Fruit fly (Drosophila melanogaster) whole organism, embryonic: ENCODE results near the gene CG7519.

Source experiments
- B-H1 ChIP-seq: fragments of 200-800 bp; sonication (Bioruptor generic); IDR thresholded peaks from 3 replicates; pipeline ENCODE4 v1.3.6; 2022; ENCODE audit warnings: missing biosample characterization, missing genetic modification characterization
- BEAF-32 ChIP-seq: fragments of 200-800 bp; sonication (Bioruptor generic); optimal IDR thresholded peaks from 3 replicates; lab custom pipeline; 2017; ENCODE audit warnings: missing biosample characterization, missing genetic modification characterization, mild to moderate bottlenecking, moderate library complexity, missing genetic modification reagents
- Bgb ChIP-seq: fragments of 200-800 bp; sonication (Bioruptor generic); IDR thresholded peaks from 2 replicates; pipeline ENCODE4 v1.3.6; 2022; ENCODE audit warnings: missing biosample characterization, missing genetic modification characterization; ENCODE audit not compliant: partially characterized antibody
- CG10565 ChIP-seq: fragments of 200-800 bp; sonication (Bioruptor generic); optimal IDR thresholded peaks from 3 replicates; lab custom pipeline; 2016; ENCODE audit warnings: missing biosample characterization, mild to moderate bottlenecking, missing genetic modification characterization
- CG12071 ChIP-seq: fragments of 200-800 bp; sonication (Bioruptor generic); optimal IDR thresholded peaks from 3 replicates; lab custom pipeline; 2018; ENCODE audit warnings: missing biosample characterization, mild to moderate bottlenecking, missing genetic modification characterization
- CG14860 ChIP-seq: fragments of 200-800 bp; sonication (Bioruptor generic); IDR thresholded peaks from 3 replicates; pipeline ENCODE4 v1.3.6; 2022; ENCODE audit warnings: missing biosample characterization, missing genetic modification characterization; ENCODE audit not compliant: partially characterized antibody
- CG15479 ChIP-seq: fragments of 200-800 bp; sonication (Bioruptor generic); optimal IDR thresholded peaks from 3 replicates; lab custom pipeline; 2019; ENCODE audit warnings: missing biosample characterization, mild to moderate bottlenecking, missing genetic modification characterization, moderate library complexity
- CG17328 ChIP-seq: fragments of 200-800 bp; sonication (Bioruptor generic); IDR thresholded peaks from 2 replicates; pipeline ENCODE4 v1.3.6; 2022; ENCODE audit warnings: missing biosample characterization, missing genetic modification characterization
- CG17361 ChIP-seq: fragments of 200-800 bp; sonication (Bioruptor generic); IDR thresholded peaks from 3 replicates; pipeline ENCODE4 v1.3.6; 2022; ENCODE audit warnings: missing biosample characterization, missing genetic modification characterization
- CG17829 ChIP-seq: fragments of 200-800 bp; optimal IDR thresholded peaks from 2 replicates; lab custom pipeline; 2019; ENCODE audit warnings: missing biosample characterization, mild to moderate bottlenecking, missing genetic modification characterization, moderate library complexity
- CG18262 ChIP-seq: fragments of 200-800 bp; optimal IDR thresholded peaks from 3 replicates; lab custom pipeline; 2019; ENCODE audit warnings: missing biosample characterization, mild to moderate bottlenecking, missing genetic modification characterization, moderate library complexity
- CG1832 ChIP-seq: fragments of 200-800 bp; sonication (Bioruptor generic); optimal IDR thresholded peaks from 2 replicates; lab custom pipeline; 2017; ENCODE audit warnings: missing biosample characterization, mild to moderate bottlenecking, missing genetic modification characterization, inconsistent platforms
- CG2678 ChIP-seq: fragments of 200-800 bp; sonication (Bioruptor generic); optimal IDR thresholded peaks from 3 replicates; lab custom pipeline; 2019; ENCODE audit warnings: missing biosample characterization, mild to moderate bottlenecking, missing genetic modification characterization, moderate library complexity
- CG3407 ChIP-seq: fragments of 200-800 bp; sonication (Bioruptor generic); optimal IDR thresholded peaks from 2 replicates; lab custom pipeline; 2018; ENCODE audit warnings: missing biosample characterization, mild to moderate bottlenecking, missing genetic modification characterization
- CG4820 ChIP-seq: fragments of 200-800 bp; sonication (Bioruptor generic); optimal IDR thresholded peaks from 3 replicates; lab custom pipeline; 2016; ENCODE audit warnings: missing biosample characterization, missing genetic modification characterization
- CG8388 ChIP-seq: fragments of 200-800 bp; sonication (Bioruptor generic); optimal IDR thresholded peaks from 2 replicates; lab custom pipeline; 2019; ENCODE audit warnings: missing biosample characterization, mild to moderate bottlenecking, missing genetic modification characterization, moderate library complexity
- CoRest ChIP-seq: fragments of 200-800 bp; sonication (Bioruptor generic); optimal IDR thresholded peaks from 3 replicates; lab custom pipeline; 2018; ENCODE audit warnings: missing biosample characterization, mild to moderate bottlenecking, missing genetic modification characterization, moderate library complexity
- D ChIP-seq, 2 experiments: fragments of 200-800 bp in 1 of 2; fragments of >200 bp in 1 of 2; sonication (Bioruptor generic) in 1 of 2; optimal IDR thresholded peaks; 2 replicates in 1 of 2; 3 replicates in 1 of 2; lab custom pipeline; 2017; ENCODE audit warnings: mild to moderate bottlenecking in 1 of 2, missing biosample characterization in 1 of 2, missing genetic modification characterization in 1 of 2, missing genetic modification reagents in 1 of 2
- D19A ChIP-seq: fragments of 200-800 bp; optimal IDR thresholded peaks from 3 replicates; lab custom pipeline; 2019; ENCODE audit warnings: missing biosample characterization, mild to moderate bottlenecking, missing genetic modification characterization, moderate library complexity
- Dll ChIP-seq: fragments of 200-800 bp; sonication (Bioruptor generic); IDR thresholded peaks from 4 replicates; pipeline ENCODE4 v1.3.6; 2022; ENCODE audit warnings: missing biosample characterization, missing genetic modification characterization; ENCODE audit not compliant: partially characterized antibody
- Ets65A ChIP-seq: fragments of 200-800 bp; sonication (Bioruptor generic); peaks from one replicate; lab custom pipeline; 2016; ENCODE audit warnings: missing biosample characterization, missing genetic modification characterization
- Gsc ChIP-seq: fragments of 200-800 bp; sonication (Bioruptor generic); IDR thresholded peaks from 2 replicates; pipeline ENCODE4 v1.3.6; 2022; ENCODE audit warnings: missing biosample characterization, missing genetic modification characterization
- Hey ChIP-seq: fragments of 200-800 bp; sonication (Bioruptor generic); optimal IDR thresholded peaks from 3 replicates; lab custom pipeline; 2018; ENCODE audit warnings: missing biosample characterization, mild to moderate bottlenecking, missing genetic modification characterization
- Hmx ChIP-seq: fragments of 200-800 bp; sonication (Bioruptor generic); optimal IDR thresholded peaks from 2 replicates; lab custom pipeline; 2016; ENCODE audit warnings: missing biosample characterization, missing genetic modification characterization
- Hr39 ChIP-seq: fragments of >200 bp; optimal IDR thresholded peaks from 2 replicates; lab custom pipeline; 2017
- Ptx1 ChIP-seq: fragments of 200-800 bp; sonication (Bioruptor generic); IDR thresholded peaks from 2 replicates; pipeline ENCODE4 v1.3.6; 2022; ENCODE audit warnings: missing biosample characterization, missing genetic modification characterization
- Ravus ChIP-seq: fragments of 200-800 bp; sonication (Bioruptor generic); IDR thresholded peaks from 2 replicates; pipeline ENCODE4 v1.3.6; 2022; ENCODE audit warnings: missing biosample characterization, missing genetic modification characterization
- Six4 ChIP-seq: fragments of 200-800 bp; sonication (Bioruptor generic); optimal IDR thresholded peaks from 2 replicates; lab custom pipeline; 2016; ENCODE audit warnings: missing biosample characterization, missing genetic modification characterization
- TFAM ChIP-seq: fragments of 200-800 bp; sonication (Bioruptor generic); optimal IDR thresholded peaks from 2 replicates; lab custom pipeline; 2017; ENCODE audit warnings: missing biosample characterization, missing genetic modification characterization, inconsistent platforms
- YL-1 ChIP-seq: fragments of 200-800 bp; sonication (Bioruptor generic); optimal IDR thresholded peaks from 3 replicates; lab custom pipeline; 2017; ENCODE audit warnings: missing biosample characterization, mild to moderate bottlenecking, missing genetic modification characterization
- abd-A ChIP-seq: fragments of 200-800 bp; sonication (Bioruptor generic); optimal IDR thresholded peaks from 3 replicates; lab custom pipeline; 2019; ENCODE audit warnings: missing biosample characterization, mild to moderate bottlenecking, missing genetic modification characterization, moderate library complexity
- ac ChIP-seq: fragments of 200-800 bp; sonication (Bioruptor generic); optimal IDR thresholded peaks from 3 replicates; lab custom pipeline; 2017; ENCODE audit warnings: missing biosample characterization, mild to moderate bottlenecking, missing genetic modification characterization
- cg ChIP-seq: fragments of 200-800 bp; sonication (Bioruptor generic); optimal IDR thresholded peaks from 3 replicates; lab custom pipeline; 2019; ENCODE audit warnings: missing biosample characterization, mild to moderate bottlenecking, missing genetic modification characterization, moderate library complexity
- dimm ChIP-seq: fragments of 200-800 bp; sonication (Bioruptor generic); IDR thresholded peaks from 2 replicates; pipeline ENCODE4 v1.3.6; 2022; ENCODE audit warnings: missing biosample characterization, missing genetic modification characterization
- dm ChIP-seq: fragments of 200-800 bp; sonication (Bioruptor generic); optimal IDR thresholded peaks from 3 replicates; lab custom pipeline; 2016; ENCODE audit warnings: missing biosample characterization, missing genetic modification characterization
- dmrt11E ChIP-seq: fragments of 200-800 bp; sonication (Bioruptor generic); optimal IDR thresholded peaks from 3 replicates; lab custom pipeline; 2018; ENCODE audit warnings: missing biosample characterization, mild to moderate bottlenecking, missing genetic modification characterization, moderate library complexity
- dysf ChIP-seq: fragments of 200-800 bp; sonication (Bioruptor generic); IDR thresholded peaks from 3 replicates; pipeline ENCODE4 v1.3.6; 2022; ENCODE audit warnings: missing biosample characterization, missing genetic modification characterization
- ewg ChIP-seq: fragments of 200-800 bp; sonication (Bioruptor generic); optimal IDR thresholded peaks from 3 replicates; lab custom pipeline; 2017; ENCODE audit warnings: mild to moderate bottlenecking, missing biosample characterization, missing genetic modification reagents, missing genetic modification characterization
- lov ChIP-seq, 2 experiments: fragments of 200-800 bp in 1 of 2; fragments of >200 bp in 1 of 2; sonication (Bioruptor generic) in 1 of 2; IDR thresholded peaks in 1 of 2; optimal IDR thresholded peaks in 1 of 2; 2 replicates in 1 of 2; 3 replicates in 1 of 2; pipeline versions ENCODE4 v1.3.6 to Lab custom; 2017 to 2022; ENCODE audit warnings: missing biosample characterization in 1 of 2, missing genetic modification characterization in 1 of 2
- nmo ChIP-seq: fragments of 200-800 bp; sonication (Bioruptor generic); optimal IDR thresholded peaks from 2 replicates; lab custom pipeline; 2018; ENCODE audit warnings: missing biosample characterization, mild to moderate bottlenecking, missing genetic modification characterization, moderate library complexity
- sens ChIP-seq: fragments of 200-800 bp; sonication (Bioruptor generic); peaks from one replicate; lab custom pipeline; 2016; ENCODE audit warnings: missing biosample characterization, missing genetic modification characterization
- sima ChIP-seq: fragments of 200-800 bp; sonication (Bioruptor generic); optimal IDR thresholded peaks from 2 replicates; lab custom pipeline; 2016; ENCODE audit warnings: missing biosample characterization, missing genetic modification characterization
- sna ChIP-seq: fragments of 200-800 bp; sonication (Bioruptor generic); IDR thresholded peaks from 2 replicates; pipeline ENCODE4 v1.3.6; 2022; ENCODE audit warnings: missing biosample characterization, missing genetic modification characterization; ENCODE audit not compliant: partially characterized antibody
- so ChIP-seq: fragments of 200-800 bp; sonication (Bioruptor generic); IDR thresholded peaks from 3 replicates; pipeline ENCODE4 v1.3.6; 2022; ENCODE audit warnings: missing biosample characterization, missing genetic modification characterization
- unpg ChIP-seq: fragments of 200-800 bp; sonication (Bioruptor generic); optimal IDR thresholded peaks from 3 replicates; lab custom pipeline; 2018; ENCODE audit warnings: missing biosample characterization, mild to moderate bottlenecking, missing genetic modification characterization, moderate library complexity

CG7519 gene

DNA sequence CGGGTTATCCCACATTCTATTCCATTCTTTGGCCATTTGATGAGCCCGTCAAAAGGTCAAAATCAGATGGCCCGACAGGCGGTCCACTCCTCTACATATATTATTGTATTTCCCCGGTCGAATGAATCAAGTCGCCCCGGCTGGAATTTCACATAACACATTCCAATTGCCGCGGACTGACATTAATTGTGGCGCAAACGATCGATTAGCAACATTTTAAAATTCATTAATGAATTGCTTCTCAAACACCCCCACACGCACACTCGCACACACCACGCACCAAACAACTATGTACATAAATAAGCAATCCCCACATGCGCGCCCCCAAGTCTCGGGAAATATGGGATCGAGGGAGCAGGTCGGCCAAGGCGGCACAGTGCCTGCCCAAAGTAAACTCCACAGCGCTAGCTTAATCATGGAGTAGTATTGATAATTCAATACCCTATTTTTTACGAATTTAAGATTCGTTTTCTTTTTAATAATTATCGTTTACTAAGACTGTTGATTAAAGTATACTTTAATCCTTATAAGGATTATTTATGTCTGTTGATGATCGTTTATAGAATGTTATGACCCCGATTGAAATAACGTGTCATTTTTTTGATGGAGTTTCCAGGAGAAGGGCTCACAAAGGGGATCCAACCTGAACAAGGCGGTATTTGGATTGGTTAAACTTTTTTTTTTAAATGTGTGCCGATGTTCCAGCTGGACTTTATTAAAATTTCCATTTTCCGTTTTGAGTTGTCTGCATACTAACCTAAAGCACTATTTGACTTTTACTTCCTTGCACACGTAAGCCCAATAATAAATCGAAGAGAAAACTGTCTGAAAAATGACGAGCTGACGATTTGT is 27.4 kb upstream of the CG7519 start (continued):
- peak; percentile 2 for TF ChIP-seq dmrt11E (tag; lab: Kevin White, UChicago)
- peak; percentile 98 for TF ChIP-seq CG8388 (GFP tag; lab: Kevin White, UChicago)
- peak; percentile 42 for TF ChIP-seq Ets65A
- TF ChIP-seq CG18262 (tag; lab: Kevin White, UChicago): peak; percentile 64
- no peak for TF ChIP-seq TFAM (GFP tag; lab: Kevin White, UChicago)
- peak; percentile 8 for TF ChIP-seq cg (GFP tag; lab: Kevin White, UChicago)
- 0 out of 2 replicates have a peak, but pooled peaks have one; percentile 10 for TF ChIP-seq Ptx1 (GFP tag; lab: Robert Waterston, UW)
- peak; percentile 86 for TF ChIP-seq sens (GFP tag; lab: Kevin White, UChicago)
- TF ChIP-seq abd-A: peak; percentile 63
- peak; percentile 64 for TF ChIP-seq D19A
- peak; percentile 61; the same call in 1 of the 3 replicates for TF ChIP-seq CG17361 (GFP tag; lab: Robert Waterston, UW)

DNA sequence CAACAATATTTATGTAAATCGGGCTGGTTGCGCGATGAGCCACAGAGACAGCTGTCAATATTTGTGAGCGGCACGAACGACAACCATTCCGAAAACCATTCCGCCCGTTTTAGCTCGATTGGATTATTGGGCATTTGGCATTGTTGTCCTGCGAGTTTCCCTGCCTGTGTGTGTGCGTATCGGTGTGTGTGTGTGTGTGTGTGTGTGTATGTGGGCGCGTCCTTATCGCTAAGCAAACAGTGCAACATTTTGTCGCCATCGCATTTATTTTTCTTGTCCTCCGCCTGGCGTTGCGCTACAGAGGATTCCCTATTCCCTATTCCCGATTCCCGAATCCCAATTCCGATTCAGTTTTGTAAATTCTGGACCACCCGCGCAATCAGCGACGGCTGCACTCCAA is 21.0 kb upstream of the CG7519 start:
- TF ChIP-seq CG14860 (GFP tag; lab: Robert Waterston, UW) (0 out of 3 replicates have a peak, but pooled peaks have one; percentile 19), CG10565 (GFP tag; lab: Kevin White, UChicago) (no peak), dm (GFP tag; lab: Kevin White, UChicago) (no peak), cg (GFP tag; lab: Kevin White, UChicago) (peak; percentile 36), Gsc (GFP tag; lab: Robert Waterston, UW) (no peak), Six4 (no peak), BEAF-32 (no peak), CG12071 (no peak), lov (optimal IDR thresholded peaks at IDR 0.05; lab: Kevin White, UChicago) (no peak), lov (GFP tag; IDR thresholded peaks at IDR 0.05; lab: Robert Waterston, UW) (no peak), CG15479 (peak; percentile 82), D (optimal IDR thresholded peaks at IDR 0.05; lab: Kevin White, UChicago) (peak; percentile 62), D (GFP tag; optimal IDR thresholded peaks at IDR 0.05; lab: Kevin White, UChicago) (no peak)

DNA sequence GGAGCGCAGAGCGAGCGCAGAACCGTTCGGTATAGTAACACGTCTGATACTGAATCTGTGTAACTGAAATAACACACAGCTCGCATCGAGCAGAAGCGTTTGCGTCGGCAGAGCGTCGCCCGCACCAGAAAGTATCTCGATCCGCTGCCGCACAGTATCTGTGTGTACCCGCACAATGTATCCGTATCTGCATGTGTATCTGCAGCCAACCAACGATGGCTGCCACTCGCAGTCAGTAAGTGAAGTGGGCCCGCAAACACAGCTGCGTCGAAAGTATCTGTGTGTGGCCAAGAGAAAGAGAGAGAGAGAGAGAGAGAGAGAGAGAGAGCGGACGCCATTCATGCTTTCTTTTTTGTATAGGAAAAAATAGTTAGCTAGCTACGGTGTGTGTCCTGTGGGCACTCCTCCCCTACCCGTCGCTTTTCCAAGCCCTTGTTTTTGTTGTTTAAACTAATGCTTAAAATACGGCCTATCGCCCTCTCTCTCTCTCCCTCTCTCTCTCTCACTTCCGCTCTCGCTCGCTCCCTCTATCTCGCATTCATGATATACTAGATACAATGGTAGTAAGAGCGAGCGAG is 16.4 kb upstream of the CG7519 start, which contains the start of gene croc:
croc (minus strand) TSS at position 51 of the 578 bp plus-strand sequence.
- TF ChIP-seq ewg (GFP tag; lab: Kevin White, UChicago): peak; percentile 82
- TF ChIP-seq so (GFP tag; lab: Robert Waterston, UW): no peak
- peak; percentile 29 for TF ChIP-seq Hr39 (lab: Kevin White, UChicago)
- peak; percentile 96 for TF ChIP-seq CG1832 (GFP tag; lab: Kevin White, UChicago)
- no peak for TF ChIP-seq ac (GFP tag; lab: Kevin White, UChicago)
- TF ChIP-seq unpg (GFP tag; lab: Kevin White, UChicago): no peak
- no peak for TF ChIP-seq CG2678 (tag; lab: Kevin White, UChicago)
- no peak for TF ChIP-seq sima (GFP tag; lab: Kevin White, UChicago)
- no peak for TF ChIP-seq Bgb (GFP tag; lab: Robert Waterston, UW)
- TF ChIP-seq dimm (GFP tag; lab: Robert Waterston, UW): no peak
- TF ChIP-seq CG4820: no peak
- TF ChIP-seq Hey (tag; lab: Kevin White, UChicago): no peak
- TF ChIP-seq CG17829 (tag; lab: Kevin White, UChicago): peak; percentile 24
- peak; percentile 61 for TF ChIP-seq CoRest
- no peak for TF ChIP-seq abd-A
- TF ChIP-seq Dll (GFP tag; lab: Robert Waterston, UW): no peak
- TF ChIP-seq sna (GFP tag; lab: Robert Waterston, UW): no peak
- TF ChIP-seq YL-1 (GFP tag; lab: Kevin White, UChicago): no peak
- TF ChIP-seq CG3407 (GFP tag; lab: Kevin White, UChicago): no peak
- no peak for TF ChIP-seq B-H1 (GFP tag; lab: Robert Waterston, UW)
- TF ChIP-seq Ravus (GFP tag; lab: Robert Waterston, UW): no peak
- no peak for TF ChIP-seq Hmx (GFP tag; lab: Kevin White, UChicago)
- no peak for TF ChIP-seq dysf (GFP tag; lab: Robert Waterston, UW)
- TF ChIP-seq nmo (GFP tag; lab: Kevin White, UChicago): peak; percentile 40
- TF ChIP-seq CG17328: peak; percentile 98
